Fruit fly (Drosophila melanogaster): ENCODE measurements around the gene cv.

The cv gene

DNA sequence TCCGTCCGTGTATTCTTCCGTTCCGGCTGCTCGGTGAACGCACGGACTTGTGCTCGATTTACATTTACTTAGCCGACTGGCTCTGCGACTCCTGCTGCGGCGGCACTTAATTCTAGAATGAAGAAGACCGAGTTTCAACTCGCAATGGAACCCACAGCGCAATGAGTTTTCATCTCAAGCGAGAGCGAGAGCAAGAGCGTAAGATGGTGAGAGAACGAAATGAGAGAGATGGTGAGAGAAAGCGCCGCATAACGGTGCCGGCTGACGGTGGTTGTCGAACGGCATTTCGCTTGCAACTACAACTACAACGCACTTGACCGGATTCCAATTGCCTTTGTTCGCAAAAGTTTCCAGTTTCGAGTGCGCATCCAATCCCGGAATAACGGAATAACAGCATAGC, 27.0 kb upstream of the cv start, which contains the start of gene OtopLc:
Gene OtopLc, minus strand, starts transcription at position 101 of the 400 bp plus-strand sequence.
- TF ChIP-seq Pif1B (GFP tag; optimal IDR thresholded peaks at IDR 0.05) (no peak), Ets98B (GFP tag; IDR thresholded peaks at IDR 0.05) (no peak), CG13204 (GFP tag; optimal IDR thresholded peaks at IDR 0.05) (no peak), CG14655 (GFP tag; optimal IDR thresholded peaks at IDR 0.05) (no peak), rn (GFP tag; IDR thresholded peaks at IDR 0.05) (no peak), CG10348 (GFP tag; IDR thresholded peaks at IDR 0.05) (no peak), CG15710 (tag; optimal IDR thresholded peaks at IDR 0.05) (no peak), Pif1A (GFP tag; optimal IDR thresholded peaks at IDR 0.05) (no peak), CG9948 (tag; optimal IDR thresholded peaks at IDR 0.05) (no peak), CG34367 (tag; optimal IDR thresholded peaks at IDR 0.05) (no peak), CG32121 (GFP tag; IDR thresholded peaks at IDR 0.05) (no peak), CG8159 (tag; optimal IDR thresholded peaks at IDR 0.05) (no peak), fd96Ca (GFP tag; IDR thresholded peaks at IDR 0.05) (no peak)

DNA sequence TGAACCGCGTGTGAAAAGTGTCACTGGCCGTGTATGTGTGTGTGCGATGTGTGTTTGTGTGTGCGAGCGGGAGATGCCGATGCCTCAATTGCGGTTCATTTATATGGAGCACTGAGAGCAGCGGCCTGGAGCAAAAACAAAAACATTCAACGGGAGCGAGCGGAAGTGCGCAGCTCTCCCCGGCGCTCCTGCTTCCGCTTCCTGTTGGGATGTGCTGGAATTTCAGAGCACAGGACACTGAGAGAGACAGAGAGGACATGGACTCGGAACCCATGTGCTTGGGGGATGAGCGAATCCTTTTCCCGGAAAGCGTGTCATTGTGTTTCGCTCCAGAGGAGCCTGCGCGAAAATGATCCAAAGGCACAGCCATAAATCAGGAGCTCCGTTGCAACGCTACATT, 25.6 kb upstream of the cv start:
- TF ChIP-seq Snoo (tag; optimal IDR thresholded peaks at IDR 0.05) (no peak), CG13204 (GFP tag; optimal IDR thresholded peaks at IDR 0.05) (peak; percentile 43), EcR (GFP tag; optimal IDR thresholded peaks at IDR 0.05) (peak; percentile 15)

DNA sequence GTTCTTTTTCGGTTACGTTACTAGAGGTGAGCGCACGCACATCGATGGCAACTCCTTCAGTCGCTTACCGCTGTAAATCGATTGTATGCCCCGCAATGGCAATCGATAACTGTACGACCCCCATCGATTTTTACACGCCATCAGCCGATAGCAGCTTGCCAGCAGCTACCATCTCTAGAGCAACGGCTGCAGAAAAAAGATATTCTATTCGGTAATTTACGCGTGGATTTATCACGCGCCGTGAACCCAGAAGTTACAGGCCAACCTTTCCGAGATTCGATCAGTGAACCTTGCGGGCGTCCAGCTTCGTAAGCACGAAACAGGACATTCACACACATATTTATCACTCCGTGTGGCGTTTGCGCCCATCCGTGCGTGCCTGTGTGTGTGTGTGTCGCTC, 23.9 kb upstream of the cv start, which contains the start of the genes Sirt4 and CG4119:
Gene Sirt4, minus strand, starts transcription at position 39 of the 400 bp plus-strand sequence.
Gene CG4119, plus strand, starts transcription at position 151 of the 400 bp plus-strand sequence.
- TF ChIP-seq Snoo (tag; optimal IDR thresholded peaks at IDR 0.05) (no peak), CG14655 (GFP tag; optimal IDR thresholded peaks at IDR 0.05) (no peak), D1 (tag; optimal IDR thresholded peaks at IDR 0.05) (no peak), gl (tag; optimal IDR thresholded peaks at IDR 0.05) (no peak), EcR (GFP tag; optimal IDR thresholded peaks at IDR 0.05) (peak; percentile 25), fd96Ca (GFP tag; IDR thresholded peaks at IDR 0.05) (no peak), CG4496 (GFP tag; IDR thresholded peaks at IDR 0.05) (0 out of 3 replicates have a peak, but pooled peaks have one; percentile 23), CG10348 (GFP tag; IDR thresholded peaks at IDR 0.05) (no peak), Ets98B (GFP tag; IDR thresholded peaks at IDR 0.05) (no peak), CG8159 (tag; optimal IDR thresholded peaks at IDR 0.05) (no peak), CG17806 (tag; optimal IDR thresholded peaks at IDR 0.05) (no peak), CG15710 (tag; optimal IDR thresholded peaks at IDR 0.05) (no peak), CG32121 (GFP tag; IDR thresholded peaks at IDR 0.05) (no peak), rn (GFP tag; IDR thresholded peaks at IDR 0.05) (no peak)

DNA sequence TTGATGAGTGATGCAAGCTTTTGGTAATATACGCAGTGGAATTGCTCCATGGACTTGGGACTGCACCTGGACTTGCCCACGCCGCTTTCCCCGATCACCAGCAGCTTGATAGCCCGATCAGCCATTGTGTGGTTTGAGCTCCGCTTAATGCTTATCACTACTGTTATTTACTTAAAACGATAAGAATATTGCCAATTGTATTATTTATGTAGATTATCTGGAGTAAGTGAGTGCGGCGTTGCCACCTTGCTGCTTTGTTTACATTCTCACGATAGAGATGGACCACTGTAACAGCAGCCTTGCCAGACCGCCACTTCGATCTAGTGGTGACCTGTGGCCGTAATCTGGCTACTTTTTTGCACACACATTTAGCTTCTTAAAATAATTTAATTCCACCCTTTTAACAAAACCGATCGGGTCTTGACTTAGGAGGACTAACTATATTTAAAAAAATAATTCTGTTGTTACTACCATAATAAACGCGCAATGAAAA, 18.2 kb upstream of the cv start, which contains the start of gene Rab18:
Gene Rab18, minus strand, starts transcription at position 276 of the 493 bp plus-strand sequence.
- TF ChIP-seq Pif1A (GFP tag; optimal IDR thresholded peaks at IDR 0.05): no peak
- peak; percentile 61; the same call in 2 of the 3 replicates for TF ChIP-seq CG4496 (GFP tag; IDR thresholded peaks at IDR 0.05)
- TF ChIP-seq fd96Ca (GFP tag; IDR thresholded peaks at IDR 0.05): peak; percentile 18; the same call in 1 of the 3 replicates
- TF ChIP-seq gl (tag; optimal IDR thresholded peaks at IDR 0.05): peak; percentile 53

DNA sequence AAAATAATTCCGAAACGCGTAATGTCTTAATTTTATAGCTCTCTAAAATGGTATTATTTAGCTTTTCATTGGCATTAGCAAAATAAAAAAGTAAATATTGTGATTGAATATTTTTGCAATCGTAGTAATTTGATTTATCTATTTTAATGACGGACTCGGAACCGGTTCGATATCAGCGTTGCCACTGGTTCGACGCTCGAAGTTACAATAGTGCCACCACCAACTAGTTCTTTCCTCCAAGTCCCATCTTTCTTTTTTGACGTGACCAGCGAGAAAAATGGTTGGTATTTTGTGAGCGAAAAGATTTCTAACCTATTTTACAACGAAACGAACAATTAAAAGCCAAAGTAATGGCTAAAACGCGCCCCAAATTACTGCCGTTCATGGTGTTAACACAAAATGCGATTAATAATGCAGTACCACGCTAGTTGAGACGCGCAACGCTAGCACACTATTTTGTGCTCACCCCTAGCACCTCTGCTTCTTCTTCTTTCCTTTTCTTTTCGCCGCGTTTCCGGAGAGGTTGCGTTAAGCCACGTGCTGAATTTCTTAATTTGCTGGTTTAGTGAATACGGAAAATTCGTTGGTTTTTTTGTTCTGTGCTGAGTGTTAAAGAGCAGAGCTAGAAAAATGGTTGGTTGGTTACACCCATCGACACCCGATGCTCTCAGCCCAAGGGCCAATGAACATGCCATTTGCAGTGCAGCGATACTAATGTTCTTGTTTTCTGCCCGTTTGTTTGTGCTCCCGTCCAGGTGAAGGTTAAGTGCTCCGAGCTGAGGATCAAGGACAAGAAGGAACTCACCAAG, 17.4 kb upstream of the cv start, which contains the start of gene RpL35:
Gene RpL35, plus strand, starts transcription at position 159 of the 809 bp plus-strand sequence.
- TF ChIP-seq CG9948 (tag; optimal IDR thresholded peaks at IDR 0.05): no peak
- peak; percentile 51; the same call in 2 of the 3 replicates for TF ChIP-seq CG4496 (GFP tag; IDR thresholded peaks at IDR 0.05)
- peak; percentile 7 for TF ChIP-seq CG34367 (tag; optimal IDR thresholded peaks at IDR 0.05)
- TF ChIP-seq CG14655 (GFP tag; optimal IDR thresholded peaks at IDR 0.05): no peak
- TF ChIP-seq gl (tag; optimal IDR thresholded peaks at IDR 0.05): peak; percentile 31
- TF ChIP-seq CG15710 (tag; optimal IDR thresholded peaks at IDR 0.05): no peak
- no peak for TF ChIP-seq Pif1B (GFP tag; optimal IDR thresholded peaks at IDR 0.05)
- peak; percentile 31 for TF ChIP-seq Snoo (tag; optimal IDR thresholded peaks at IDR 0.05)
- TF ChIP-seq CG8159 (tag; optimal IDR thresholded peaks at IDR 0.05): peak; percentile 24
- peak; percentile 8 for TF ChIP-seq CG8301 (tag; optimal IDR thresholded peaks at IDR 0.05)

DNA sequence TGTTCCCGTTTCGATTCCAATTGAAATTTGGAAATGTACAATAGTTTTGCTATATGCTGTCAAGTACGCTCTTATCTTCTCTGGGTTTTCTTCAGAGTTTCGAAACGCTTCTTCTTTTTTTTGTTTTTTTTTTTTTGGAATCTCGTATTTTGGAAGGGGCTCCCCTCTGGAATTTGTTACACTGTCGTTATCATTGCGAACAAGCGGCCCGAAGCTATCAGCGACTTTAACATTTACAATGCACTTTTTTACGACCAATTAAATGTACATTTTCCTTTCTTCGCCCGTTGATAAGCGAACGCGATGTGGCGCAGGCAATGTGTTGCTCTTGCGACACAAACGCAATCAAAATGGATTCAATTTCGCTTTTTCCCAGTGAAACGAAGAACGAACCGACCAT, 12.9 kb upstream of the cv start:
- TF ChIP-seq CG34367 (tag; optimal IDR thresholded peaks at IDR 0.05) (no peak), CG8159 (tag; optimal IDR thresholded peaks at IDR 0.05) (no peak), Ets98B (GFP tag; IDR thresholded peaks at IDR 0.05) (no peak)
